Fruit fly (Drosophila melanogaster): ENCODE data around the gene CG9555.

The CG9555 gene

DNA sequence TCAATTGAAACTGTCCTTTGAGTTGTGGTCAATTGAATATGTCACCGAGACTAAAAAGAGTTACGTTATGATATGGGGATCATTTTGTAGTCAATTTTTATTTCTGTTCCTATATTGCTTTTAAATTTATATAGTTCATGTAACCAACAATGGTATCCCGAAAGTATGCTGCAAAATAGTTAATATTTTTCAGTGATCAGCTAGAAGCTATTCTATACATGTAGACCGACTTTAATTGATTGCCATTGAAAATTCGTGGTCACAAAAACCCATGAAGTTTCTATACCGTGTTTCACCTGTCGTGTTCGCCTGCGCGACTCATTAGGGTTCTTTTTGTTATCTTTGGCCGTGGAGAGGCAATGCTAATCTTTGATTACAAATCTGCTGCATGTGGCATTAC lies 17.0 kb upstream of the CG9555 start (continued):
- no peak for TF ChIP-seq E2f2 (GFP tag; IDR thresholded peaks at IDR 0.05)
- TF ChIP-seq trh (GFP tag; optimal IDR thresholded peaks at IDR 0.05), result no peak
- no peak for TF ChIP-seq slbo (GFP tag; IDR thresholded peaks at IDR 0.05)
- TF ChIP-seq Awh (GFP tag; IDR thresholded peaks at IDR 0.05), result no peak

DNA sequence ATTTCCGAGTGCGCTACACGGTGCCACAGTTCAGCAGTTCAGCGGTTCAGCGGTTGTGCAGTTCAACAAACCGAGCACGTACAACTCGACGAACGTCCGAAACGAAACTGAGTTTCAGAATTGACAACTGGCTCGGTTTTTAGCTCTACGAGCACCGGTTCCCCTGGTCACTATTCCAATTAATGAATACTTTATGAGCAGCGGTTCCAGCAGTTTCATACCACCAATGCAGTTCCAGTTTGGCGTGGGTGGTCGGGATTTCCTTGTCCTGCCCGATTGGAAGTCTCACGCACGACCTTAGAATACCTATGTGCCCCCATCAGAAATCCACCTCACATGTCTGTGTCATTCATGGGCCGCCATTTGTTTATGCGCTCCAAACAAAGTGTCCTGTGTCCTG lies 16.2 kb upstream of the CG9555 start, which contains the start of gene CG9541:
Gene CG9541 (minus strand): TSS at position 101 of the 400 bp plus-strand sequence.
- TF ChIP-seq CG7839 (tag; optimal IDR thresholded peaks at IDR 0.05) (no peak), Med (GFP tag) (peak; percentile 7), Hr78 (GFP tag; optimal IDR thresholded peaks at IDR 0.05) (peak in 1 of 2 experiments; percentile 8), Ets65A (GFP tag) (peak; percentile 76), tup (GFP tag; optimal IDR thresholded peaks at IDR 0.05) (no peak), tna (GFP tag; IDR thresholded peaks at IDR 0.05; ENCODE audit: partially characterized antibody) (0 out of 2 replicates have a peak, but pooled peaks have one; percentile 19), dysf (GFP tag; IDR thresholded peaks at IDR 0.05) (peak; percentile 5; the same call in 1 of the 3 replicates)

dm6 chr2L:8980359-8980758 lies 11.2 kb upstream of the CG9555 start, which contains the start of gene CG18662:
CG18662 (plus strand) TSS chr2L:8980659.
- TF ChIP-seq CG10321 (GFP tag; IDR thresholded peaks at IDR 0.05) (no peak), CG4854 (GFP tag; optimal IDR thresholded peaks at IDR 0.05) (no peak), CG14050 (GFP tag; IDR thresholded peaks at IDR 0.05) (no peak), Sry-β (GFP tag; optimal IDR thresholded peaks at IDR 0.05) (no peak), CG3838 (GFP tag; optimal IDR thresholded peaks at IDR 0.05) (no peak), CTCF (GFP tag; optimal IDR thresholded peaks at IDR 0.05) (no peak), ash1 (GFP tag; optimal IDR thresholded peaks at IDR 0.05) (no peak), CG2202 (tag; optimal IDR thresholded peaks at IDR 0.05) (no peak), CG13287 (GFP tag; IDR thresholded peaks at IDR 0.05; ENCODE audit: partially characterized antibody) (no peak), CG7357 (GFP tag; IDR thresholded peaks at IDR 0.05) (no peak), Side (GFP tag; optimal IDR thresholded peaks at IDR 0.05) (no peak), CG12071 (GFP tag; optimal IDR thresholded peaks at IDR 0.05) (no peak), CG1603 (tag; optimal IDR thresholded peaks at IDR 0.05) (no peak), twi (tag; optimal IDR thresholded peaks at IDR 0.05) (no peak), dmrt11E (tag; optimal IDR thresholded peaks at IDR 0.05) (no peak), ken (GFP tag; IDR thresholded peaks at IDR 0.05) (no peak)

dm6 chr2L:8982584-8983302 lies 8.8 kb upstream of the CG9555 start:
- TF ChIP-seq CG8388 (GFP tag; optimal IDR thresholded peaks at IDR 0.05) (peak; percentile 31), fd96Cb (tag; optimal IDR thresholded peaks at IDR 0.05) (peak; percentile 41), CG32772 (GFP tag; IDR thresholded peaks at IDR 0.05) (no peak), CG17385 (GFP tag; optimal IDR thresholded peaks at IDR 0.05) (peak; percentile 47), peb (GFP tag; IDR thresholded peaks at IDR 0.05) (no peak), twi (tag; optimal IDR thresholded peaks at IDR 0.05) (no peak), Elba2 (GFP tag; optimal IDR thresholded peaks at IDR 0.05) (no peak), CG8281 (tag; optimal IDR thresholded peaks at IDR 0.05) (peak; percentile 44), Eip74EF (GFP tag; optimal IDR thresholded peaks at IDR 0.05) (peak in 1 of 2 experiments; percentile 59), tio (GFP tag; optimal IDR thresholded peaks at IDR 0.05) (peak; percentile 26), CG8944 (GFP tag; optimal IDR thresholded peaks at IDR 0.05) (peak; percentile 13), CG42726 (GFP tag; IDR thresholded peaks at IDR 0.05; ENCODE audit: partially characterized antibody) (no peak), repo (GFP tag; optimal IDR thresholded peaks at IDR 0.05) (no peak), dmrt99B (tag; optimal IDR thresholded peaks at IDR 0.05) (peak; percentile 75), CkIIα-i1 (GFP tag; IDR thresholded peaks at IDR 0.05) (no peak), zen (tag; optimal IDR thresholded peaks at IDR 0.05) (no peak), Opbp (GFP tag; IDR thresholded peaks at IDR 0.05; ENCODE audit: partially characterized antibody) (no peak), CrebB (tag; optimal IDR thresholded peaks at IDR 0.05) (no peak), ftz-f1 (GFP tag; optimal IDR thresholded peaks at IDR 0.05) (no peak), ems (GFP tag; optimal IDR thresholded peaks at IDR 0.05) (peak; percentile 21)

All from whole organism, embryonic.